Worm (Caenorhabditis elegans) whole organism, early embryonic: ENCODE results near the gene gsr-1.

Experiments
- ama-1 ChIP-seq: fragments of 150-350 bp; optimal IDR thresholded peaks from 2 replicates; lab custom pipeline; 2014
- ceh-36 ChIP-seq: sonication (generic microtip); optimal IDR thresholded peaks from 2 replicates; lab custom pipeline; 2016; ENCODE audit warnings: missing genetic modification characterization, inconsistent platforms, missing compliant biosample characterization
- flt-1 ChIP-seq: fragments of 200-800 bp; sonication (Bioruptor generic); IDR thresholded peaks from 2 replicates; pipeline ENCODE4 v1.3.6; 2022; ENCODE audit warnings: missing genetic modification characterization, missing compliant biosample characterization

DNA sequence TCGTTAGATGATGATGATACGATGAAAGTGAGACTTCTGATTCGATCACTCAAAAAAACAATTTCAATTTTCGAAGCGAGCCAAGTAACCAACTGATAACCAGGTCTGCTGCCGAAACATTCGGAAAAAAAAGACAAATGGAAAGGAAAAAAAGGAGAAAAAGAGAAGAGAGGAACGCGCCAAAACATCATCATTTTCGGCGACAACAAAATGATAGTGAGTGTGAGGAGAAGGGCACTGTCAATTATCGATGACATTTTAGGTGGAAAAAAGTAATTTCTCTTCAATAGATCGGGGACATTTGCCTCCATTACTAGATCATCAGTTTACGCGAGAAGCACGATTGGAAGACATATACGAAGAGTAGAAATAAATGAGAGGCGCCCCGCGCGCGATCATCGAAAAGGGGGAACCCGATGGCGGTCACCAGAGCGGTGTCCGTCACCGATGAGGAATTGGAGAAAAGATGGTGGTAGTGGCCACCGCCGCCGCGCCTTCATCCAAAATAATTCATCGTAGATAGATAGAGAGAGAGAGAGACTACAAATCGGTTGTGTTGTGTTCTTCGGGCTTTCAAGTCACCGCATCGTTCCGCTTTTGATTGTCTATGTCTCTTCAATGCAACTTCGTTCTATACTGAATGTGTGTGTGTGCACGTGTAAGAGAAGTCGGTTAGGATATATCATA is 29.4 kb upstream of the gsr-1 start:
- TF ChIP-seq ceh-36 (tag; lab: Kevin White, UChicago) (no peak), flt-1 (GFP tag; lab: Robert Waterston, UW) (no peak), ama-1 (lab: Kevin White, UChicago) (no peak)
